Worm (Caenorhabditis elegans) whole organism, late embryonic: ENCODE data around the gene dcr-1.

ENCODE experiments used
- T23F11.4 ChIP-seq: fragments of 200-800 bp; sonication (Bioruptor generic); optimal IDR thresholded peaks from 2 replicates; lab custom pipeline; 2018; ENCODE audit warnings: mild to moderate bottlenecking, missing genetic modification characterization, missing compliant biosample characterization
- ceh-30 ChIP-seq: fragments of 150-350 bp; optimal IDR thresholded peaks from 2 replicates; lab custom pipeline; 2014; ENCODE audit warnings: missing biosample characterization, missing genetic modification characterization
- elt-2 ChIP-seq: sonication (generic microtip); optimal IDR thresholded peaks from 2 replicates; lab custom pipeline; 2016; ENCODE audit warnings: missing genetic modification reagents, missing genetic modification characterization, missing compliant biosample characterization
- nhr-11 ChIP-seq: fragments of 150-350 bp; optimal IDR thresholded peaks from 2 replicates; lab custom pipeline; 2014; ENCODE audit warnings: missing biosample characterization, missing genetic modification characterization

DNA sequence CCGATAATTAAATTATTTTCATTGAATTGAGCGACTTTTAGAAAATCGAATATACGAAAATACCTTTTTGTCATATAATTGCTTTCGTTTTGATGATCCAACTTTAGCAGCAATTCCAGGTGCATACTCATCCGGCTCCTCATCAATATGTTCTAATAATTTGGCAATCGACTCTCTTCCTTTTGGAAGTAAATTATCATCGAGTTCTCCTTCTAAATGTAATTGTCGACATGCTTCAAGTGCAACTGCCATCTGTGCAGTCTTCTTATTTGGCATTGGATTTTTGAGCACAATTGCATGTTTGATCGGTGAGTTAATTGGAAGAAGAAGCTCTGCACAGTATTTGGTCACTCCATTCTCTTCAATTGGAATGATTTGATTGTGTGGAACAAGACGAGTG lies 2.9 kb downstream of the dcr-1 start:
- TF ChIP-seq T23F11.4 (GFP tag; lab: Kevin White, UChicago): no peak
- TF ChIP-seq ceh-30: no peak
- no peak for TF ChIP-seq nhr-11
- no peak for TF ChIP-seq elt-2
